Worm (Caenorhabditis elegans) whole organism, L2 larva: ENCODE measurements around the gene H06A10.1.

Experiments
- R02D3.7 ChIP-seq: fragments of 150-350 bp; optimal IDR thresholded peaks from 2 replicates; lab custom pipeline; 2014; ENCODE audit warnings: missing biosample characterization, missing genetic modification characterization
- ZK546.5 ChIP-seq: sonication (generic microtip); optimal IDR thresholded peaks from 2 replicates; lab custom pipeline; 2017; ENCODE audit warnings: missing biosample characterization, missing genetic modification characterization
- aly-2 ChIP-seq: fragments of 150-350 bp; optimal IDR thresholded peaks from 2 replicates; lab custom pipeline; 2014; ENCODE audit warnings: missing biosample characterization, missing genetic modification characterization
- dmd-4 ChIP-seq: sonication (generic microtip); optimal IDR thresholded peaks from 2 replicates; lab custom pipeline; 2017; ENCODE audit warnings: missing biosample characterization, missing genetic modification characterization
- lin-39 ChIP-seq: fragments of 150-350 bp; optimal IDR thresholded peaks from 2 replicates; lab custom pipeline; 2014; ENCODE audit warnings: missing biosample characterization, missing genetic modification reagents, missing genetic modification characterization
- snpc-4 ChIP-seq: fragments of 150-350 bp; optimal IDR thresholded peaks from 2 replicates; lab custom pipeline; 2014; ENCODE audit warnings: missing biosample characterization, missing genetic modification characterization
- unc-62 ChIP-seq: fragments of 150-350 bp; optimal IDR thresholded peaks from 2 replicates; lab custom pipeline; 2014; ENCODE audit warnings: missing biosample characterization, missing genetic modification reagents, missing genetic modification characterization
- zag-1 ChIP-seq: fragments of 150-350 bp; optimal IDR thresholded peaks from 2 replicates; lab custom pipeline; 2014; ENCODE audit warnings: missing biosample characterization, missing genetic modification characterization

DNA sequence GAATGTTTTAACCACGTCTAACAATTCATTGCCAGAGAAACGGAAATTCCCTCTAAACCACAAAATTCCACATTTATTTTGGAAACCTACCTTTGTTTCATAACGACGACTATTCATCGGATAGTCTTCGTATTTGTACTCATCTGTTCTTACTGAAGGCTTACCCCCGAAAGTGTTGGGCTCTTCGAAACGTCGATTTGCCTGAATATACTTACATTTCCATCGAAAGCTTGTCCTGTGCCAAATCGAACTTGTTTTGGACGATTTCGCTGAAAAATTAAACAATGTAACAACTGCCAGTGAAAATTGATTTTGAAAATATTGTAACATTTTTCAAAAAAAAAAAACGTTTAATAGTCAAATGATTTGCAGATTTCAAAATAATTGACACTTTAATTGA lies 44.8 kb upstream of the H06A10.1 start, which contains the start of gene F02D10.3:
- TF ChIP-seq R02D3.7 (no peak), unc-62 (GFP tag; lab: Kevin White, UChicago) (no peak), dmd-4 (tag; lab: Kevin White, UChicago) (no peak), lin-39 (no peak), zag-1 (no peak), snpc-4 (tag; lab: Kevin White, UChicago) (no peak), ZK546.5 (no peak), aly-2 (tag; lab: Kevin White, UChicago) (no peak)
